Fruit fly (Drosophila melanogaster) whole organism, adult: ENCODE results near the gene neur.

Source experiments
- CG11617 ChIP-seq: fragments of 200-800 bp; sonication (Bioruptor generic); optimal IDR thresholded peaks from 2 replicates; lab custom pipeline; 2017; ENCODE audit warnings: mild to moderate bottlenecking, missing biosample characterization, missing genetic modification reagents, missing genetic modification characterization
- CG12768 ChIP-seq: fragments of 200-800 bp; sonication (Bioruptor generic); optimal IDR thresholded peaks from 2 replicates; lab custom pipeline; 2017; ENCODE audit warnings: missing biosample characterization, missing genetic modification characterization, mild to moderate bottlenecking, moderate library complexity, missing genetic modification reagents
- CG14711 ChIP-seq: fragments of 200-800 bp; sonication (Bioruptor generic); optimal IDR thresholded peaks from 2 replicates; lab custom pipeline; 2018; ENCODE audit warnings: missing biosample characterization, mild to moderate bottlenecking, missing genetic modification characterization, moderate library complexity
- CG1620 ChIP-seq: fragments of 200-800 bp; sonication (Bioruptor generic); optimal IDR thresholded peaks from 2 replicates; lab custom pipeline; 2016; ENCODE audit warnings: missing biosample characterization, missing genetic modification characterization
- CG33017 ChIP-seq: fragments of 200-800 bp; sonication (Bioruptor generic); optimal IDR thresholded peaks from 2 replicates; lab custom pipeline; 2018; ENCODE audit warnings: missing biosample characterization, mild to moderate bottlenecking, missing genetic modification characterization, moderate library complexity
- CG5204 ChIP-seq: fragments of 200-800 bp; sonication (Bioruptor generic); optimal IDR thresholded peaks from 2 replicates; lab custom pipeline; 2016; ENCODE audit warnings: missing biosample characterization, missing genetic modification characterization
- CG7045 ChIP-seq: fragments of 200-800 bp; sonication (Bioruptor generic); optimal IDR thresholded peaks from 2 replicates; lab custom pipeline; 2017; ENCODE audit warnings: missing biosample characterization, mild to moderate bottlenecking, missing genetic modification characterization
- CG7101 ChIP-seq: fragments of 200-800 bp; sonication (Bioruptor generic); optimal IDR thresholded peaks from 2 replicates; lab custom pipeline; 2018; ENCODE audit warnings: missing biosample characterization, mild to moderate bottlenecking, missing genetic modification characterization, moderate library complexity
- Clk ChIP-seq: fragments of 200-800 bp; sonication (Bioruptor generic); optimal IDR thresholded peaks from 2 replicates; lab custom pipeline; 2017; ENCODE audit warnings: missing biosample characterization, missing genetic modification characterization
- Crg-1 ChIP-seq: fragments of 200-800 bp; sonication (Bioruptor generic); optimal IDR thresholded peaks from 2 replicates; lab custom pipeline; 2016; ENCODE audit warnings: missing biosample characterization, missing genetic modification characterization
- Hr96 ChIP-seq: fragments of 200-800 bp; sonication (Bioruptor generic); optimal IDR thresholded peaks from 2 replicates; lab custom pipeline; 2016; ENCODE audit warnings: missing biosample characterization, missing genetic modification characterization
- Mnt ChIP-seq: fragments of 200-800 bp; sonication (Bioruptor generic); optimal IDR thresholded peaks from 2 replicates; lab custom pipeline; 2016; ENCODE audit warnings: missing biosample characterization, mild to moderate bottlenecking, missing genetic modification characterization
- bab1 ChIP-seq: fragments of 200-800 bp; sonication (Bioruptor generic); optimal IDR thresholded peaks from 3 replicates; lab custom pipeline; 2019; ENCODE audit warnings: missing biosample characterization, mild to moderate bottlenecking, missing genetic modification characterization, moderate library complexity
- cic ChIP-seq: fragments of 200-800 bp; sonication (Bioruptor generic); optimal IDR thresholded peaks from 2 replicates; lab custom pipeline; 2017; ENCODE audit warnings: missing biosample characterization, mild to moderate bottlenecking, missing genetic modification characterization, moderate library complexity
- cnc ChIP-seq, 2 experiments: fragments of >200 bp; optimal IDR thresholded peaks; 2 replicates each; lab custom pipeline; 2017
- kay ChIP-seq: fragments of 200-800 bp; sonication (Bioruptor generic); peaks from one replicate; lab custom pipeline; 2016; ENCODE audit warnings: missing biosample characterization, missing genetic modification characterization, borderline replicate concordance
- ovo ChIP-seq: fragments of 200-800 bp; sonication (Bioruptor generic); optimal IDR thresholded peaks from 2 replicates; lab custom pipeline; 2016; ENCODE audit warnings: missing biosample characterization, missing genetic modification characterization
- pad ChIP-seq: fragments of 200-800 bp; sonication (Bioruptor generic); optimal IDR thresholded peaks from 3 replicates; lab custom pipeline; 2017; ENCODE audit warnings: missing biosample characterization, missing genetic modification characterization, mild to moderate bottlenecking, moderate library complexity, missing genetic modification reagents
- tj ChIP-seq: fragments of 200-800 bp; sonication (Bioruptor generic); optimal IDR thresholded peaks from 3 replicates; lab custom pipeline; 2017; ENCODE audit warnings: missing biosample characterization, mild to moderate bottlenecking, missing genetic modification characterization, moderate library complexity
- toe ChIP-seq: fragments of 200-800 bp; sonication (Bioruptor generic); optimal IDR thresholded peaks from 2 replicates; lab custom pipeline; 2016; ENCODE audit warnings: missing biosample characterization, missing genetic modification characterization

Gene neur

dm6 chr3R:8981209-8981996 is 57.9 kb downstream of the neur start:
- TF ChIP-seq CG5204 (GFP tag; lab: Kevin White, UChicago) (no peak), CG33017 (tag; lab: Kevin White, UChicago) (no peak), pad (no peak), CG12768 (no peak), ovo (GFP tag; lab: Kevin White, UChicago) (no peak), tj (GFP tag; lab: Kevin White, UChicago) (no peak), CG7045 (GFP tag; lab: Kevin White, UChicago) (no peak), cic (no peak), Mnt (GFP tag; lab: Kevin White, UChicago) (no peak), cnc (optimal IDR thresholded peaks at IDR 0.05; lab: Kevin White, UChicago) (no peak), bab1 (GFP tag; lab: Kevin White, UChicago) (no peak), CG14711 (tag; lab: Kevin White, UChicago) (no peak), toe (GFP tag; lab: Kevin White, UChicago) (no peak), Hr96 (no peak), CG1620 (GFP tag; lab: Kevin White, UChicago) (no peak), kay (GFP tag; lab: Kevin White, UChicago) (no peak), CG7101 (tag; lab: Kevin White, UChicago) (no peak)

DNA sequence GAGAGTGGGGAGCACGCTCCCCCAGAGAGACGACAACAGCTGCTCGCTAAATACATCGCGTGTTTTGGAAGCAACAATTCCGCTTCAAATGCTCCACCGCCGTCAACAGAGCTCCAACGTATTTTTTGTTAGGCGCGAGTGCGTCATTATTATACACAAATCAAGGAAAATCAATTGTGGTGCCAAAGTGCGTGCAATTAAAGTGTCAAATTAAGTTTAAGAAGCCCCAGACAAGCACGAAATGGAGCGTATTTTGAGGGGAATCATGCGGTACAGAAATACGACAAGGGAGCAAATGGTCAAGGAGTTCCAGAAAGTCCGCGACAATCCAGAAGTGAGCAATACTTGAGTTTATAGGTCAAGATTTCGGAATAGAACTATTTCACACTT is 58.5 kb downstream of the neur start, which contains the start of gene CAHbeta:
TSS of gene CAHbeta (plus strand) at position 85 of the 390 bp plus-strand sequence.
- TF ChIP-seq CG7045 (GFP tag; lab: Kevin White, UChicago) = peak; percentile 44
- TF ChIP-seq toe (GFP tag; lab: Kevin White, UChicago) = no peak
- TF ChIP-seq Mnt (GFP tag; lab: Kevin White, UChicago) = peak; percentile 50
- TF ChIP-seq tj (GFP tag; lab: Kevin White, UChicago) = no peak
- no peak for TF ChIP-seq CG5204 (GFP tag; lab: Kevin White, UChicago)
- TF ChIP-seq CG33017 (tag; lab: Kevin White, UChicago) = no peak
- peak; percentile 11 for TF ChIP-seq CG14711 (tag; lab: Kevin White, UChicago)
- TF ChIP-seq ovo (GFP tag; lab: Kevin White, UChicago) = no peak
- TF ChIP-seq kay (GFP tag; lab: Kevin White, UChicago) = peak; percentile 95
- TF ChIP-seq Clk (GFP tag; lab: Kevin White, UChicago) = no peak
- peak; percentile 67 for TF ChIP-seq CG12768
- TF ChIP-seq cic = peak; percentile 32
- TF ChIP-seq CG11617 = peak; percentile 32
- TF ChIP-seq pad = peak; percentile 34
- TF ChIP-seq Hr96 = peak; percentile 53
- TF ChIP-seq bab1 (GFP tag; lab: Kevin White, UChicago) = peak; percentile 57
- TF ChIP-seq CG7101 (tag; lab: Kevin White, UChicago) = peak; percentile 9
- TF ChIP-seq cnc (optimal IDR thresholded peaks at IDR 0.05; lab: Kevin White, UChicago) = no peak
- no peak for TF ChIP-seq CG1620 (GFP tag; lab: Kevin White, UChicago)
- no peak for TF ChIP-seq Crg-1

- TF ChIP-seq CG7045 (GFP tag; lab: Kevin White, UChicago) (no peak), CG12768 (peak; percentile 39), toe (GFP tag; lab: Kevin White, UChicago) (peak; percentile 28)
These were observed 59.2 kb downstream of the neur start for dm6 chr3R:8979850-8980775.

DNA sequence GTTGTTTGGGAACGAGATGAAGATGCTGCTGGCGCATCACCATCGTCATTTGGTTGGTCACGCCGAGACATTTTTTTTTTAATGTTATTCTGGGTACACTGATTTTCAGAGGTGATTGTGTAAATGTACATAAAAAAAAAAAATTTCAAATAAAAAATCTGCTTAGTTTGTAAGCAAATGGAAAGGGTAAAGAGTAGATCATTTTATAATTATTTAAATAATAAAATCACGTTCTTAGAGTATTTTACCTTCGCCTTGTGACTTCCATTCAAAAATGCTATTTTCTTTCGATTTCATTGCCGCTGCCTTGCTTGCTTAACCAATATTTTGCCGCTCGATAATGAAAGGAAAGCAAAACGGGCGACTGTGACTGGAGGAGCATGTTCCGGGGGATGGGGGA is 60.5 kb downstream of the neur start:
- TF ChIP-seq Crg-1 (no peak), Mnt (GFP tag; lab: Kevin White, UChicago) (no peak), kay (GFP tag; lab: Kevin White, UChicago) (no peak), toe (GFP tag; lab: Kevin White, UChicago) (no peak), cic (no peak), CG11617 (no peak)

DNA sequence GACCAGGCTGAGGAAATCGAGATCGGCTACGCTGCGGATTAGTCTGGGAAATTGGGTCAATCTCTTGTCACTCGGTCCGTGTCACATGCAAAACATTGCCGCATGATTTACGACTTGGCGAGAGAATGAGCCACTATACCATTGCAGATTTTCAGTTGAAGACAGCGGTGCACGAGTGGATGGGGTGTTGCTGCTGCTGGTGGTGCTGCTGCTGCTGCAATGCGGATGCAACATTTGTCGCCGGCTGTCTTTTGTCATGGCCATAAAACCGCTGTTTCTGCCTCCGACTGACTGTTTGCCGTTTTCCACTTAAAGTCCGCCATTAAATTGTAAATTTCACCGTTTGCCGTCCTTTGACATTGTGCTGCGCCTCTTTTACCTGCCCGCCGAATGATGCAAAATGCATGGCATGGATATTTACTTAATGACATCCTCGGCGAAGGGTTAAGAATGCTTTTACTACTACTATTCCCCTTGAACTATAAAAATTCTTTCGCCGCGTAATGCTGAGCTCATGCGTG is 63.1 kb downstream of the neur start:
- TF ChIP-seq CG11617 (no peak), Mnt (GFP tag; lab: Kevin White, UChicago) (no peak), tj (GFP tag; lab: Kevin White, UChicago) (no peak), Clk (GFP tag; lab: Kevin White, UChicago) (no peak), CG1620 (GFP tag; lab: Kevin White, UChicago) (no peak), bab1 (GFP tag; lab: Kevin White, UChicago) (no peak), toe (GFP tag; lab: Kevin White, UChicago) (no peak), Hr96 (no peak), cic (no peak), CG5204 (GFP tag; lab: Kevin White, UChicago) (no peak), CG33017 (tag; lab: Kevin White, UChicago) (no peak), CG14711 (tag; lab: Kevin White, UChicago) (no peak), pad (no peak), CG7045 (GFP tag; lab: Kevin White, UChicago) (no peak), kay (GFP tag; lab: Kevin White, UChicago) (no peak), CG12768 (no peak), CG7101 (tag; lab: Kevin White, UChicago) (no peak), Crg-1 (no peak), ovo (GFP tag; lab: Kevin White, UChicago) (no peak), cnc (optimal IDR thresholded peaks at IDR 0.05; lab: Kevin White, UChicago) (no peak)
